Worm (Caenorhabditis elegans): ENCODE results near the gene T24D5.6.
A peak's percentile ranks its signal among the peaks of the same experiment; 100 is the strongest.

DNA sequence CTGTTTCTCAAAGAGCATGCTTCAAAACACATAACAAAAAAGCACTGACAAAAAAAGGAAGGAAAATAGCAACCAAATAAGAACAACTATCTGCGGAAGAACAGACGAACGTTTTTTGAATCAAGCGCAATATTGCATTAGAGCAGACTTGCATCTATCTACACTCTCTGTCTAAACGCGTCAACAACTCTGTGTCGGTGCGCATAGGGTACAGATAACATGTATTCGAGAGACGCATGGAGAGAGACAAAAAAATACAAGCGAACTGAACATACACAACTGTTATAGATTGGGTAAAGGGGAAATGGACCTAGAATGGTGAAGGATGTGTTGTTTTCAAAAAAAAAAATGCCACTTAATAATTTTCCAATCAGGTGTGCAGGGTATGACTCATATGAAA, 31.6 kb downstream of the T24D5.6 start:
- TF ChIP-seq skn-1 (tag; optimal IDR thresholded peaks at IDR 0.05), result peak; percentile 40
- no peak for TF ChIP-seq sox-4 (tag; optimal IDR thresholded peaks at IDR 0.05)
- TF ChIP-seq elt-3 (tag; optimal IDR thresholded peaks at IDR 0.05), result peak in 2 of 6 experiments; percentile 45
